Fruit fly (Drosophila melanogaster): Measurements from ENCODE around the gene CG6813.

dm6 chr3R:11665508-11665907, 39.1 kb upstream of the CG6813 start:
- TF ChIP-seq dac (GFP tag; optimal IDR thresholded peaks at IDR 0.05), result no peak
- no peak for TF ChIP-seq CG11762 (GFP tag; optimal IDR thresholded peaks at IDR 0.05; ENCODE audit: insufficient read depth)
- no peak for TF ChIP-seq CG8119 (GFP tag; IDR thresholded peaks at IDR 0.05)
- no peak for TF ChIP-seq fd59A (GFP tag; optimal IDR thresholded peaks at IDR 0.05)
- no peak for TF ChIP-seq Hr39 (GFP tag; optimal IDR thresholded peaks at IDR 0.05)
- no peak for TF ChIP-seq Lpt (GFP tag; optimal IDR thresholded peaks at IDR 0.05)
- no peak for TF ChIP-seq svp (GFP tag)
- TF ChIP-seq cyc (GFP tag; optimal IDR thresholded peaks at IDR 0.05), result peak; percentile 13

Data from whole organism, prepupa.